Worm (Caenorhabditis elegans): ENCODE results near the gene T04A6.2.

T04A6.2 gene

ce11 chrIII:7661162-7661561, 46.5 kb downstream of the T04A6.2 start:
- no peak for TF ChIP-seq ces-1 (GFP tag; optimal IDR thresholded peaks at IDR 0.05)
- no peak for TF ChIP-seq sptf-1 (tag; optimal IDR thresholded peaks at IDR 0.05)
- no peak for TF ChIP-seq sem-2 (GFP tag; optimal IDR thresholded peaks at IDR 0.05)

- TF ChIP-seq nhr-28 (tag; optimal IDR thresholded peaks at IDR 0.05) (no peak), snpc-4 (tag; optimal IDR thresholded peaks at IDR 0.05) (no peak), ces-1 (GFP tag; optimal IDR thresholded peaks at IDR 0.05) (no peak), ztf-11 (tag; optimal IDR thresholded peaks at IDR 0.05) (no peak), lin-13 (tag; optimal IDR thresholded peaks at IDR 0.05) (no peak), ham-2 (GFP tag; optimal IDR thresholded peaks at IDR 0.05) (no peak), nhr-76 (tag; optimal IDR thresholded peaks at IDR 0.05) (no peak)
These were observed 47.3 kb downstream of the T04A6.2 start, which contains the start of gene lido-18 for ce11 chrIII:7661978-7662377. Gene lido-18, plus strand, starts transcription at chrIII:7662278.
